Worm (Caenorhabditis elegans): Measurements from ENCODE around the gene Y116A8C.3.
A peak's percentile ranks its signal among the peaks of the same experiment; 100 is the strongest.
"Not testable (repeated sequence)": the region's sequence is repeated elsewhere in the genome, so short reads cannot be mapped to it uniquely, and the experiment has no call there.

The Y116A8C.3 gene

DNA sequence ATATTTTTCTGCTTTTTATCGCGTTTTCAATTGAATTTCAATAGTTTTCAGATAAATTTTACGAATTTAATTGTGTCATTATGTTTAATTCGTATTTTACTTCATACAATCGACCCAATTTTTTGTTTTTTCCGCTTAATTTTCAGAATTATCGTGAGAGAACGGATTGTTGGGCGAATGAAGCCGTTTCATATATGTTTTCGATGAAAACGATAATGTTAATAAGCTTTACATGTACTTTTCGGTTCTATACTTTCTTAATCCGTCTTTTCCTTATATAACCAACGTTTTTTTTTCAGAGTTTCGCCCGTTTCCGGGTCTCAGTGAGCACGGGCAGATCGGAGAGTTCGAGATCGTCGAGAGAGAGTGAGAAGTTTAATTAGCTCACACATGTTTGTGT lies 20.6 kb upstream of the Y116A8C.3 start, which contains the start of gene T06A10.2:
TSS of gene T06A10.2 (plus strand) at position 301 of the 400 bp plus-strand sequence.
- TF ChIP-seq F16B12.6, ztf-11, fkh-8 (tag; optimal IDR thresholded peaks at IDR 0.05): not testable (repeated sequence)

DNA sequence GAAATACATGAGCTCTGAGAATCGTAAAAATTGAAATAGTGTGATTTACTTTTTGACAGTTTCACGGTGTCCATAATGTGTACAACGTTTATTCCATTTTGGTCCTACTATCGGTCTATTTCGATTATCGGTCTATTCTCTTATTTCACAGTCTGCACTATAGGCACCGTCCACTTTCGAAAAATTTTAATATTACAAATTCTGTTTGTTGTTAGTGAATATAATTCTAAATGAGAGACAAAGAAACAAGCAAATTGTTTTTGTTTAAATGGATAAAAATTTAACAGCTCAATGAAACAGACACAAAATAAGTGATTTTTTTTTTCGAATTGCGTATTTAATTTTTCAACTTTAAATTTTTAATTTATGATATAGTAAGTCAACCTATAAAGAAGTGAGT lies 17.6 kb upstream of the Y116A8C.3 start:
- TF ChIP-seq dpl-1 (GFP tag; optimal IDR thresholded peaks at IDR 0.05) (no peak), C34B4.2 (tag; optimal IDR thresholded peaks at IDR 0.05) (no peak), lin-13 (GFP tag; optimal IDR thresholded peaks at IDR 0.05) (no peak), skn-1 (tag; optimal IDR thresholded peaks at IDR 0.05) (no peak), lin-15B (tag; optimal IDR thresholded peaks at IDR 0.05) (no peak), grh-1 (GFP tag; IDR thresholded peaks at IDR 0.05) (no peak), isw-1 (GFP tag; IDR thresholded peaks at IDR 0.05) (no peak), elt-3 (tag; optimal IDR thresholded peaks at IDR 0.05) (no peak), nhr-77 (tag; optimal IDR thresholded peaks at IDR 0.05) (no peak), pqm-1 (tag; optimal IDR thresholded peaks at IDR 0.05) (no peak), nhr-84 (tag; optimal IDR thresholded peaks at IDR 0.05) (no peak), aly-2 (tag; optimal IDR thresholded peaks at IDR 0.05) (no peak), nhr-85 (tag) (no peak), nhr-47 (tag; optimal IDR thresholded peaks at IDR 0.05) (no peak), egl-13 (tag; optimal IDR thresholded peaks at IDR 0.05) (no peak), alr-1 (tag; optimal IDR thresholded peaks at IDR 0.05; ENCODE audit: borderline replicate concordance) (no peak), fkh-8 (tag; optimal IDR thresholded peaks at IDR 0.05) (no peak), ztf-4 (tag; optimal IDR thresholded peaks at IDR 0.05) (no peak), ceh-8 (GFP tag; optimal IDR thresholded peaks at IDR 0.05) (no peak), unc-62 (GFP tag; optimal IDR thresholded peaks at IDR 0.05) (no peak)

DNA sequence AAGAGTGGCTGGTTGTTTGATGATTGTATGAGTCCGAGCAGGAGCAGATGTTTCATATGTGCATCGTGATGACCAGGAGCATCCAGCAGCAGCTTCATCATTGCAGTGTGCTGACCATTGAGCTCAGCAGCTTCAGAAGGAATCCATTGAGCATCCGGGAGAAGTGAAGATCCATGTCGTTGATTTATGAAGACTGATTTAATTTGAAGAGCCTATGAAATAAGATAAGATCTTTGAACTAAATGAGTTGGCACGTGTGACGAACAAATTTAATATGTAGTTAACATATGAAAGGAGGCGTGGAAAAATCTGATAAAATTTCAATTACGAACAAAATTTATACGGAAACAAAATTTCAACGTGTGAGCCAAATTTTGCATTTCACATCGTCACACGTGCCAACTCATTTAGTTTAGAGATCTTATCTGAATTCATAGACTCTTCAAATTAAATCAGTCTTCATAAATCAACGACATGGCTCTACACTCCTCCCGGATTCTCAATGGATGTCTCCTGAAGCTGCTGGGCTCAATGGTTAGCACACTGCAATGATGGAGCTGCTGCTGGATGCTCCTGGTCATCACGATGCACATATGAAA lies 2.1 kb downstream of the Y116A8C.3 start, which contains the start of the genes Y116A8C.469 and Y116A8C.468:
TSS of gene Y116A8C.469 (minus strand) at position 101 of the 599 bp plus-strand sequence.
TSS of gene Y116A8C.468 (plus strand) at position 549 of the 599 bp plus-strand sequence.
- TF ChIP-seq efl-1 (optimal IDR thresholded peaks at IDR 0.05) (no peak), efl-1 (GFP tag; optimal IDR thresholded peaks at IDR 0.05 in 1 of 2) (peak in 1 of 2 experiments; percentile 23), pag-3 (tag; optimal IDR thresholded peaks at IDR 0.05; ENCODE audit: borderline replicate concordance, insufficient read depth) (no peak)

DNA sequence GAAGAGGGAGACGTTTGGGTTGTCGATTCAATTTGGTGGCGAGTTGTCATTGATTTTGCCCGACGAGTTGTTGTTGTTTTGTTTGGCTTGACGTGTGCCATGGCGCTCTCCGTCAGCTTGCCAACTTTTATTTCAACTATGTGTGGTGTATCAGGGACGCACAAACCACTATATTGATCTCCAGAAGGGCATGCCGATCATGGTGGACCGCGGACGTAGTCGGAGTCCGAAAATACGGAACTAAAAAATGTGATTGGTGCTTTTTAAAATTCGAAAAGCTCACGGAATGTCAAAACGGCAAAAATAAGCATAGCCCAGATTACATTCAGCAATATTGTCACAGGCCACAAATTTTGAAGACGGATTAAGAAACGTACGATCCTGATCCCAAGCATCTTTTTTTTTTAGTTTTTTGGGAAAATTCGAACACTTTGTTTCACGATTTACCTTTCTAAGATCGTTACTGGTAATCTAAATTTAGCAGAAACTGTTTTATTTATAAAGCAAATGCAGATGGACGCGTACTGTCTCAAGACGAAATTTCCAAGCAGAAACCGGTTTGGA lies 3.4 kb downstream of the Y116A8C.3 start, which contains the start of the genes Y116A8C.470 and Y116A8C.463:
TSS of gene Y116A8C.470 (minus strand) at position 101 of the 564 bp plus-strand sequence.
TSS of gene Y116A8C.463 (plus strand) at position 514 of the 564 bp plus-strand sequence.
- TF ChIP-seq ceh-63 (GFP tag; optimal IDR thresholded peaks at IDR 0.05) (no peak), nhr-19 (GFP tag; conservative IDR thresholded peaks at IDR 0.05) (no peak), nhr-28 (tag; optimal IDR thresholded peaks at IDR 0.05) (no peak), xbp-1 (tag; optimal IDR thresholded peaks at IDR 0.05) (no peak), unc-98 (GFP tag; IDR thresholded peaks at IDR 0.05) (no peak), grh-1 (GFP tag; IDR thresholded peaks at IDR 0.05) (no peak), fkh-10 (GFP tag; optimal IDR thresholded peaks at IDR 0.05) (no peak), tlp-1 (tag; optimal IDR thresholded peaks at IDR 0.05) (no peak), ceh-82 (tag; optimal IDR thresholded peaks at IDR 0.05) (no peak), unc-130 (tag; optimal IDR thresholded peaks at IDR 0.05) (no peak)

DNA sequence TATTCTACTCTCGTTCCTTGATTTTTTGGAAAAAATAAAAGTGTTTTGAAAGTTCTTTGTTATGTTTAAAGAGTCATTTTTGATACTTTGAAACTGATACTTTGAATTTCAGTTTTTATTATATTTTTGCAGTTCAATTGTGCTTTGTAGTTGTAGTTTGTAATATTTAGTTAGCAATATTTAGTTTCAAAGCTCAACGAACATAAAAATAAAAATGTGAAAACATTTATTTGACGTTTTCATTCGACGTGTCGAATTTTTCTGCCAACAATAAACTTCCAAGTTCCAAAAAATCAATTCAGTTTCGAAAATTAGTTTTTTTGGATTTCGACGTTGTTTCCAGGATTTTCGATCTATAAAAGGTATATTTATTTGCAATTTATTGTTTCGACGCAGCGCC lies 4.2 kb downstream of the Y116A8C.3 start, which contains the start of gene nep-23:
TSS of gene nep-23 (plus strand) at position 301 of the 400 bp plus-strand sequence.
- no peak for TF ChIP-seq snpc-4 (tag; optimal IDR thresholded peaks at IDR 0.05)
- no peak for TF ChIP-seq aha-1 (tag; optimal IDR thresholded peaks at IDR 0.05)
- no peak for TF ChIP-seq ceh-88 (GFP tag; IDR thresholded peaks at IDR 0.05)
- TF ChIP-seq mep-1 (tag; optimal IDR thresholded peaks at IDR 0.05) = no peak
- TF ChIP-seq Y116A8C.19 (tag; optimal IDR thresholded peaks at IDR 0.05; ENCODE audit: borderline replicate concordance) = no peak
- TF ChIP-seq swsn-7 (tag; optimal IDR thresholded peaks at IDR 0.05) = no peak
- TF ChIP-seq ceh-8 (GFP tag; optimal IDR thresholded peaks at IDR 0.05) = no peak
- no peak for TF ChIP-seq egl-27 (tag; optimal IDR thresholded peaks at IDR 0.05)
- no peak for TF ChIP-seq C04F5.9 (tag; optimal IDR thresholded peaks at IDR 0.05)
- TF ChIP-seq nhr-85 (tag) = no peak
